Fruit fly (Drosophila melanogaster) whole organism, adult: ENCODE results near the gene CG11655.

ENCODE experiments used
- CG11617 ChIP-seq: fragments of 200-800 bp; sonication (Bioruptor generic); optimal IDR thresholded peaks from 2 replicates; lab custom pipeline; 2017; ENCODE audit warnings: mild to moderate bottlenecking, missing biosample characterization, missing genetic modification reagents, missing genetic modification characterization
- CG33017 ChIP-seq: fragments of 200-800 bp; sonication (Bioruptor generic); optimal IDR thresholded peaks from 2 replicates; lab custom pipeline; 2018; ENCODE audit warnings: missing biosample characterization, mild to moderate bottlenecking, missing genetic modification characterization, moderate library complexity
- Clk ChIP-seq: fragments of 200-800 bp; sonication (Bioruptor generic); optimal IDR thresholded peaks from 2 replicates; lab custom pipeline; 2017; ENCODE audit warnings: missing biosample characterization, missing genetic modification characterization
- Crg-1 ChIP-seq: fragments of 200-800 bp; sonication (Bioruptor generic); optimal IDR thresholded peaks from 2 replicates; lab custom pipeline; 2016; ENCODE audit warnings: missing biosample characterization, missing genetic modification characterization
- Mnt ChIP-seq: fragments of 200-800 bp; sonication (Bioruptor generic); optimal IDR thresholded peaks from 2 replicates; lab custom pipeline; 2016; ENCODE audit warnings: missing biosample characterization, mild to moderate bottlenecking, missing genetic modification characterization
- toe ChIP-seq: fragments of 200-800 bp; sonication (Bioruptor generic); optimal IDR thresholded peaks from 2 replicates; lab custom pipeline; 2016; ENCODE audit warnings: missing biosample characterization, missing genetic modification characterization

DNA sequence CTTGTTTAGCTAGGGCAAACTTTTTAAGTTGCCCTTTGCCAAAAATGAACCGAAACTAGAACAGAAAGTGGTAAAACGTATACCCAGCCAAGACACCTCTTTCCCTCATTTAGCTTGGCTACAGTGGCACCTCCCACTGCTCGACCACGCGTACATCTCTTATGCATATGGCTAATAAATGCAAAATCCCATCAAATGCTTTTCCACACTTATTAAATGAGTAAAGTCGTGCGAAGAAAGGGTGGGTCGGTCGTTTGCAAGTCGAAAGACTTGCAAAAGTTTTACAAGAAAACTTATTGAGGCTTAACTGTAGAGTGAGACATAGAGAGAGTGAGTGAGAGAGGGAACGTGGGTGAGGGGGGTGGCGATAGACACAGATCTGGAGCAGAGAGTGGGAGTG lies 46.5 kb upstream of the CG11655 start:
- TF ChIP-seq CG11617 (no peak), toe (no peak), CG33017 (no peak), Mnt (no peak), Crg-1 (GFP tag; lab: Kevin White, UChicago) (no peak), Clk (no peak)
